Worm (Caenorhabditis elegans): ENCODE measurements around the gene T26H5.14.

The T26H5.14 gene

DNA sequence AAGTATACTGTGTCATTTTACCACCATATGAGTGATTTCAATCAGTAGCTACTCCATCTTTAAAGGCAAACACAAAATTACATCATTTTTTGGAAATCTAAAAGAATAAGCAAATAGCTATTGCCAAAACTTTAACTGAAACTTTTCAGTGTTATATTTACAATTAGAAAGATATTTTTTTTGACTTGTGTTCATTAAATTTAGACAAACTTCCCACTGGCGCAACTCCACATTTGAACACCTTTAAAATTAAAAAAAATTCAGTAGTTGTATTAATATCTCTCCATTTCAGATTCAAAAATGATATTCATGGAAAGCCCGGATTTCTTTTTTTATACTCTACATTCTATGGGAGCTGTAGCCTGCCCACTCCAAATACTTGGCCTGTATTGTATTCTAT, 35.1 kb upstream of the T26H5.14 start, which contains the start of gene srh-264:
srh-264 (plus strand) TSS at position 301 of the 400 bp plus-strand sequence.
- TF ChIP-seq egl-27 (tag; optimal IDR thresholded peaks at IDR 0.05), result no peak
- TF ChIP-seq zag-1 (tag; optimal IDR thresholded peaks at IDR 0.05), result no peak
- TF ChIP-seq hmg-11 (tag; optimal IDR thresholded peaks at IDR 0.05), result no peak
- no peak for TF ChIP-seq R02D3.7 (tag; optimal IDR thresholded peaks at IDR 0.05)
- TF ChIP-seq daf-12 (tag; optimal IDR thresholded peaks at IDR 0.05), result no peak
- no peak for TF ChIP-seq egl-5 (tag; optimal IDR thresholded peaks at IDR 0.05)
- no peak for TF ChIP-seq mml-1 (tag; optimal IDR thresholded peaks at IDR 0.05)
- TF ChIP-seq nhr-11 (tag; optimal IDR thresholded peaks at IDR 0.05), result no peak
- no peak for TF ChIP-seq mdl-1 (tag; optimal IDR thresholded peaks at IDR 0.05)
- TF ChIP-seq unc-62 (GFP tag; optimal IDR thresholded peaks at IDR 0.05), result no peak

- TF ChIP-seq elt-2 (tag; optimal IDR thresholded peaks at IDR 0.05), result no peak
- no peak for TF ChIP-seq ceh-16 (tag; optimal IDR thresholded peaks at IDR 0.05)
- TF ChIP-seq ceh-82 (tag; optimal IDR thresholded peaks at IDR 0.05), result no peak
- TF ChIP-seq egl-27 (tag; optimal IDR thresholded peaks at IDR 0.05), result no peak
- TF ChIP-seq egl-5 (tag; optimal IDR thresholded peaks at IDR 0.05), result no peak
- TF ChIP-seq zag-1 (tag; optimal IDR thresholded peaks at IDR 0.05), result no peak
- TF ChIP-seq ceh-9 (tag; optimal IDR thresholded peaks at IDR 0.05), result no peak
- no peak for TF ChIP-seq unc-62 (GFP tag; optimal IDR thresholded peaks at IDR 0.05)
- no peak for TF ChIP-seq nfya-1 (tag; optimal IDR thresholded peaks at IDR 0.05; ENCODE audit: insufficient read depth)
- TF ChIP-seq jun-1 (tag; optimal IDR thresholded peaks at IDR 0.05), result no peak
- no peak for TF ChIP-seq eor-1 (tag; optimal IDR thresholded peaks at IDR 0.05)
- no peak for TF ChIP-seq ama-1 (optimal IDR thresholded peaks at IDR 0.05)
- TF ChIP-seq nhr-77 (tag; optimal IDR thresholded peaks at IDR 0.05), result no peak
Observed at ce11 chrV:15415951-15416350, 33.0 kb upstream of the T26H5.14 start, which contains the start of gene srh-265. srh-265 (plus strand) TSS chrV:15416251.

- TF ChIP-seq ama-1 (optimal IDR thresholded peaks at IDR 0.05) (no peak), lsy-12 (tag; optimal IDR thresholded peaks at IDR 0.05) (no peak), skn-1 (tag; optimal IDR thresholded peaks at IDR 0.05) (no peak), pqm-1 (tag; optimal IDR thresholded peaks at IDR 0.05) (no peak), elt-2 (tag; optimal IDR thresholded peaks at IDR 0.05) (no peak), egl-27 (tag; optimal IDR thresholded peaks at IDR 0.05) (no peak), nhr-43 (tag; optimal IDR thresholded peaks at IDR 0.05; ENCODE audit: poor library complexity, severe bottlenecking) (no peak), pha-4 (tag; optimal IDR thresholded peaks at IDR 0.05) (no peak), nhr-23 (tag; optimal IDR thresholded peaks at IDR 0.05) (no peak), nhr-11 (tag; optimal IDR thresholded peaks at IDR 0.05) (no peak), mml-1 (tag; optimal IDR thresholded peaks at IDR 0.05) (no peak), nhr-67 (tag; optimal IDR thresholded peaks at IDR 0.05) (no peak), R02D3.7 (tag; optimal IDR thresholded peaks at IDR 0.05) (no peak), nhr-77 (tag; optimal IDR thresholded peaks at IDR 0.05) (no peak)
Observed at ce11 chrV:15417822-15418221, 31.1 kb upstream of the T26H5.14 start, which contains the start of gene T06E6.10. T06E6.10 (plus strand) TSS chrV:15418122.

DNA sequence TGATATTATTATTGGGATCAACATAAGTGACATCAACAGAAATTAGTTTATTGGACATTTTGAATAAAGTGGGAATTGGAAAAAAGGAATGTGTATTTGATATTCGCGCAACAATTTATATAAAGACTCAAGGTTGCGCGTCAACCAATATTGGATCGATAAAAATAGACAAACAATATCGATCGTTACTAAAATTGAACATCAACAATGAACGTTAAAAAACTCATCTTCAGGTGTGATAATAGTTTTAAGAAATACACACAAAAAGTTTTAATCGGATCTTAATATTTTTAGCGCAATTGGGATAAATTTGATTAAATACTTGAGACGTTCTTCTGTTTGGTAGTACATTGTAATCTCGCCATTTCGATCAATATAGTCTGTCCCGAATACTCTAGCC, 25.4 kb upstream of the T26H5.14 start, which contains the start of gene fbxa-104:
fbxa-104 (minus strand) TSS at position 83 of the 400 bp plus-strand sequence.
- TF ChIP-seq nhr-28 (tag; optimal IDR thresholded peaks at IDR 0.05) (no peak), hmg-11 (tag; optimal IDR thresholded peaks at IDR 0.05) (no peak), eor-1 (tag; optimal IDR thresholded peaks at IDR 0.05) (no peak), nhr-67 (tag; optimal IDR thresholded peaks at IDR 0.05) (no peak), ama-1 (optimal IDR thresholded peaks at IDR 0.05) (no peak), mml-1 (tag; optimal IDR thresholded peaks at IDR 0.05) (no peak), sea-2 (GFP tag; optimal IDR thresholded peaks at IDR 0.05) (no peak), aly-2 (tag; optimal IDR thresholded peaks at IDR 0.05) (no peak), nhr-12 (tag; optimal IDR thresholded peaks at IDR 0.05) (no peak), tbx-2 (tag; optimal IDR thresholded peaks at IDR 0.05) (no peak), ceh-82 (tag; optimal IDR thresholded peaks at IDR 0.05) (no peak), elt-1 (tag; optimal IDR thresholded peaks at IDR 0.05) (no peak), R02D3.7 (tag; optimal IDR thresholded peaks at IDR 0.05) (no peak), zag-1 (tag; optimal IDR thresholded peaks at IDR 0.05) (no peak), jun-1 (tag; optimal IDR thresholded peaks at IDR 0.05) (no peak), fkh-2 (tag; optimal IDR thresholded peaks at IDR 0.05) (no peak), egl-27 (tag; optimal IDR thresholded peaks at IDR 0.05) (no peak), nfya-1 (tag; optimal IDR thresholded peaks at IDR 0.05; ENCODE audit: insufficient read depth) (no peak)
